Worm (Caenorhabditis elegans) whole organism, L1 larva: Measurements from ENCODE around the gene lgc-19.

Experiments
- ama-1 ChIP-seq: fragments of 150-350 bp; optimal IDR thresholded peaks from 2 replicates; lab custom pipeline; 2014
- ceh-90 ChIP-seq: sonication (generic microtip); optimal IDR thresholded peaks from 2 replicates; lab custom pipeline; 2016; ENCODE audit warnings: missing genetic modification characterization, missing compliant biosample characterization
- ces-1 ChIP-seq: fragments of 150-350 bp; optimal IDR thresholded peaks from 2 replicates; lab custom pipeline; 2014; ENCODE audit warnings: missing biosample characterization, missing genetic modification reagents, missing genetic modification characterization
- egl-27 ChIP-seq, 2 experiments: fragments of 150-350 bp in 1 of 2; sonication (generic microtip); optimal IDR thresholded peaks; 3 replicates each; lab custom pipeline; 2017 to 2018; ENCODE audit warnings: missing biosample characterization in 2 of 2, missing genetic modification characterization in 2 of 2, missing genetic modification reagents in 2 of 2
- elt-3 ChIP-seq, 6 experiments: fragments of 150-350 bp in 1 of 6; sonication (generic microtip); optimal IDR thresholded peaks; 2 replicates each; lab custom pipeline; 2017 to 2018; ENCODE audit warnings: missing biosample characterization in 6 of 6, missing genetic modification characterization in 6 of 6, inconsistent platforms in 1 of 6
- nhr-11 ChIP-seq: fragments of 150-350 bp; optimal IDR thresholded peaks from 2 replicates; lab custom pipeline; 2014; ENCODE audit warnings: missing biosample characterization, missing genetic modification characterization
- nhr-12 ChIP-seq: sonication (generic microtip); optimal IDR thresholded peaks from 2 replicates; lab custom pipeline; 2017; ENCODE audit warnings: missing biosample characterization, missing genetic modification characterization
- nhr-28 ChIP-seq: fragments of 150-350 bp; optimal IDR thresholded peaks from 2 replicates; lab custom pipeline; 2014; ENCODE audit warnings: missing biosample characterization, missing genetic modification characterization
- nhr-77 ChIP-seq: fragments of 150-350 bp; optimal IDR thresholded peaks from 2 replicates; lab custom pipeline; 2014; ENCODE audit warnings: missing biosample characterization, missing genetic modification characterization
- pqm-1 ChIP-seq: sonication (generic microtip); optimal IDR thresholded peaks from 3 replicates; lab custom pipeline; 2017; ENCODE audit warnings: missing biosample characterization, missing genetic modification characterization
- snpc-4 ChIP-seq: fragments of 150-350 bp; optimal IDR thresholded peaks from 2 replicates; lab custom pipeline; 2014; ENCODE audit warnings: missing biosample characterization, missing genetic modification characterization
- unc-130 ChIP-seq: fragments of 150-350 bp; optimal IDR thresholded peaks from 2 replicates; lab custom pipeline; 2017; ENCODE audit warnings: missing biosample characterization, missing genetic modification characterization, inconsistent platforms
- unc-62 ChIP-seq: fragments of 150-350 bp; optimal IDR thresholded peaks from 2 replicates; lab custom pipeline; 2014; ENCODE audit warnings: missing biosample characterization, missing genetic modification reagents, missing genetic modification characterization

- TF ChIP-seq ces-1: no peak
- no peak for TF ChIP-seq nhr-28 (tag; lab: Kevin White, UChicago)
- TF ChIP-seq nhr-11 (tag; lab: Kevin White, UChicago): no peak
- no peak for TF ChIP-seq unc-130
- TF ChIP-seq nhr-12: no peak
- no peak for TF ChIP-seq pqm-1 (tag; lab: Kevin White, UChicago)
- TF ChIP-seq snpc-4 (tag; lab: Kevin White, UChicago): no peak
- TF ChIP-seq ceh-90 (tag; lab: Kevin White, UChicago): no peak
- no peak for TF ChIP-seq nhr-77 (tag; lab: Kevin White, UChicago)
- no peak for TF ChIP-seq unc-62 (GFP tag; lab: Kevin White, UChicago)
- no peak for TF ChIP-seq egl-27 (tag; optimal IDR thresholded peaks at IDR 0.05; lab: Kevin White, UChicago)
- no peak for TF ChIP-seq elt-3 (tag; optimal IDR thresholded peaks at IDR 0.05; lab: Kevin White, UChicago)
- no peak for TF ChIP-seq ama-1 (lab: Kevin White, UChicago)
Measured at ce11 chrIV:15940811-15941210, 21.7 kb downstream of the lgc-19 start.
